Fruit fly (Drosophila melanogaster): Measurements from ENCODE around the gene Surf6.
A peak's percentile ranks its signal among the peaks of the same experiment; 100 is the strongest.

Gene Surf6

dm6 chr3R:19880431-19880939 is 24.2 kb downstream of the Surf6 start (continued):
- TF ChIP-seq sisA (GFP tag; IDR thresholded peaks at IDR 0.05) (no peak), CG1233 (GFP tag; optimal IDR thresholded peaks at IDR 0.05) (peak; percentile 48), D19B (GFP tag; optimal IDR thresholded peaks at IDR 0.05) (no peak), CG14667 (GFP tag; IDR thresholded peaks at IDR 0.05) (0 out of 2 replicates have a peak, but pooled peaks have one; percentile 5), HLH4C (GFP tag; IDR thresholded peaks at IDR 0.05; ENCODE audit: partially characterized antibody) (no peak), sob (GFP tag; IDR thresholded peaks at IDR 0.05) (peak; percentile 58), CrebB (tag; optimal IDR thresholded peaks at IDR 0.05) (no peak), Max (GFP tag; optimal IDR thresholded peaks at IDR 0.05) (no peak), tap (tag; optimal IDR thresholded peaks at IDR 0.05) (peak; percentile 56), mirr (GFP tag; optimal IDR thresholded peaks at IDR 0.05) (peak; percentile 46), CG4820 (GFP tag; optimal IDR thresholded peaks at IDR 0.05) (peak; percentile 37), ssp (GFP tag; IDR thresholded peaks at IDR 0.05) (0 out of 2 replicates have a peak, but pooled peaks have one; percentile 10), CG10147 (GFP tag; optimal IDR thresholded peaks at IDR 0.05) (peak; percentile 54), Blimp-1 (GFP tag; optimal IDR thresholded peaks at IDR 0.05) (peak; percentile 49), abd-A (tag; optimal IDR thresholded peaks at IDR 0.05) (no peak), CG18011 (GFP tag; optimal IDR thresholded peaks at IDR 0.05) (no peak), CG17612 (GFP tag; IDR thresholded peaks at IDR 0.05) (no peak), unpg (GFP tag; optimal IDR thresholded peaks at IDR 0.05) (peak; percentile 66), inv (GFP tag; IDR thresholded peaks at IDR 0.05; ENCODE audit: partially characterized antibody) (no peak), NFAT (GFP tag; IDR thresholded peaks at IDR 0.05) (no peak), CG3847 (GFP tag; IDR thresholded peaks at IDR 0.05) (peak; percentile 55), CG9609 (GFP tag; optimal IDR thresholded peaks at IDR 0.05) (peak; percentile 20), CG14860 (GFP tag; IDR thresholded peaks at IDR 0.05; ENCODE audit: partially characterized antibody) (no peak), Hey (tag; optimal IDR thresholded peaks at IDR 0.05) (peak; percentile 9), CG6683 (GFP tag; optimal IDR thresholded peaks at IDR 0.05) (peak; percentile 12), Mad (GFP tag; optimal IDR thresholded peaks at IDR 0.05) (no peak), lov (optimal IDR thresholded peaks at IDR 0.05) (no peak), lov (GFP tag; IDR thresholded peaks at IDR 0.05) (0 out of 3 replicates have a peak, but pooled peaks have one; percentile 55), CG5953 (GFP tag; IDR thresholded peaks at IDR 0.05) (no peak), chn (GFP tag; optimal IDR thresholded peaks at IDR 0.05) (peak; percentile 9), sr (GFP tag; IDR thresholded peaks at IDR 0.05) (peak; percentile 99), CG4360 (GFP tag; IDR thresholded peaks at IDR 0.05) (peak; percentile 62), CG3163 (GFP tag; optimal IDR thresholded peaks at IDR 0.05) (peak; percentile 31), HLH54F (GFP tag; optimal IDR thresholded peaks at IDR 0.05) (peak; percentile 18), run (tag; optimal IDR thresholded peaks at IDR 0.05) (peak; percentile 20), BtbVII (GFP tag; optimal IDR thresholded peaks at IDR 0.05) (peak; percentile 77), zen2 (GFP tag; IDR thresholded peaks at IDR 0.05; ENCODE audit: partially characterized antibody) (no peak), Hr78 (GFP tag; optimal IDR thresholded peaks at IDR 0.05) (peak in 1 of 2 experiments; percentile 26), Poxn (GFP tag; IDR thresholded peaks at IDR 0.05) (no peak), CG12219 (GFP tag; optimal IDR thresholded peaks at IDR 0.05) (peak; percentile 24), CG13296 (GFP tag; optimal IDR thresholded peaks at IDR 0.05) (peak; percentile 86), pnt (GFP tag; optimal IDR thresholded peaks at IDR 0.05) (peak; percentile 1), Fer2 (tag; optimal IDR thresholded peaks at IDR 0.05) (peak; percentile 1), CG17912 (GFP tag; optimal IDR thresholded peaks at IDR 0.05) (no peak), pfk (GFP tag; optimal IDR thresholded peaks at IDR 0.05) (no peak), CG2129 (GFP tag; IDR thresholded peaks at IDR 0.05; ENCODE audit: partially characterized antibody) (no peak), en (GFP tag; optimal IDR thresholded peaks at IDR 0.05) (peak; percentile 48), CG11504 (tag; optimal IDR thresholded peaks at IDR 0.05) (peak; percentile 71), gro (GFP tag; optimal IDR thresholded peaks at IDR 0.05) (peak; percentile 22), fd3F (GFP tag; optimal IDR thresholded peaks at IDR 0.05) (peak; percentile 46)
